Worm (Caenorhabditis elegans): ENCODE measurements around the gene ani-2.

The ani-2 gene

DNA sequence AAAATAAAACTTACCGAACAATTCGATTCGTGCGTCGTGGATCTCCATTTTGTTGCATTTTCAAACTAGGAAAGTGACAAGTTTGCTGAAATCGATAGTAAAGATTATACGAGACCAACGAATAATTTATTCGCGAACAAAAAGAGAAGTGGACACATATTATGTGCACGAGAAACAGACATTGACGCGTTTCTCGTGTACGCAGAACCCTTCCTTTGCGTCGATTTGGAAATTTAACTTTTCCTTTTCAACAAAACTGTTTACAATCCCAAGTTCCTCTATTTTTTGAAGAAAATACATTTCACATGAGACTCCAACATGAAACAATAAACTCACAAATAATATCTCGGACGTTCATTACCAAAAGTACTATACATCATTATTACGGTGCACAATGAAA lies 4.3 kb downstream of the ani-2 start, which contains the start of gene K10B2.4:
Gene K10B2.4 (minus strand): TSS at position 138 of the 400 bp plus-strand sequence.
- TF ChIP-seq fos-1 (tag; optimal IDR thresholded peaks at IDR 0.05) (no peak), lin-39 (tag; optimal IDR thresholded peaks at IDR 0.05) (peak; percentile 45), nhr-25 (tag; optimal IDR thresholded peaks at IDR 0.05) (peak; percentile 67), skn-1 (tag; optimal IDR thresholded peaks at IDR 0.05) (no peak), egl-27 (tag; optimal IDR thresholded peaks at IDR 0.05) (no peak), eor-1 (tag; optimal IDR thresholded peaks at IDR 0.05) (no peak), pha-4 (tag; optimal IDR thresholded peaks at IDR 0.05) (peak; percentile 85), nhr-77 (tag; optimal IDR thresholded peaks at IDR 0.05) (no peak), ama-1 (optimal IDR thresholded peaks at IDR 0.05) (peak; percentile 13), unc-39 (tag; optimal IDR thresholded peaks at IDR 0.05) (no peak), lin-15B (tag; optimal IDR thresholded peaks at IDR 0.05) (peak; percentile 76), jun-1 (tag; optimal IDR thresholded peaks at IDR 0.05) (no peak), tbx-2 (tag; optimal IDR thresholded peaks at IDR 0.05) (no peak), nhr-237 (tag; optimal IDR thresholded peaks at IDR 0.05) (no peak), sea-2 (GFP tag; optimal IDR thresholded peaks at IDR 0.05) (no peak), nhr-23 (tag; optimal IDR thresholded peaks at IDR 0.05) (peak; percentile 71), hmg-11 (tag; optimal IDR thresholded peaks at IDR 0.05) (peak; percentile 56), mdl-1 (tag; optimal IDR thresholded peaks at IDR 0.05) (no peak), snpc-4 (tag; optimal IDR thresholded peaks at IDR 0.05) (peak; percentile 78), ZK546.5 (tag; optimal IDR thresholded peaks at IDR 0.05) (no peak), ztf-4 (tag; optimal IDR thresholded peaks at IDR 0.05) (no peak), lsy-12 (tag; optimal IDR thresholded peaks at IDR 0.05) (peak; percentile 43), mml-1 (tag; optimal IDR thresholded peaks at IDR 0.05) (no peak), elt-2 (tag; optimal IDR thresholded peaks at IDR 0.05) (peak; percentile 40), elt-3 (tag; optimal IDR thresholded peaks at IDR 0.05) (no peak), elt-1 (tag; optimal IDR thresholded peaks at IDR 0.05) (no peak), pqm-1 (tag; optimal IDR thresholded peaks at IDR 0.05) (no peak), nhr-76 (tag; optimal IDR thresholded peaks at IDR 0.05) (no peak), fkh-10 (GFP tag; optimal IDR thresholded peaks at IDR 0.05) (no peak), unc-62 (GFP tag; optimal IDR thresholded peaks at IDR 0.05) (no peak), nhr-28 (tag; optimal IDR thresholded peaks at IDR 0.05) (no peak), nfya-1 (tag; optimal IDR thresholded peaks at IDR 0.05; ENCODE audit: insufficient read depth) (peak; percentile 73), daf-12 (tag; optimal IDR thresholded peaks at IDR 0.05) (no peak), fkh-2 (tag; optimal IDR thresholded peaks at IDR 0.05) (no peak), ceh-28 (tag; optimal IDR thresholded peaks at IDR 0.05) (peak; percentile 21)

- TF ChIP-seq snpc-4 (tag; optimal IDR thresholded peaks at IDR 0.05) = no peak
- no peak for TF ChIP-seq pha-4 (tag; optimal IDR thresholded peaks at IDR 0.05)
- no peak for TF ChIP-seq mml-1 (tag; optimal IDR thresholded peaks at IDR 0.05)
- no peak for TF ChIP-seq nhr-77 (tag; optimal IDR thresholded peaks at IDR 0.05)
- no peak for TF ChIP-seq ztf-11 (tag; optimal IDR thresholded peaks at IDR 0.05)
- TF ChIP-seq unc-62 (GFP tag; optimal IDR thresholded peaks at IDR 0.05) = no peak
- TF ChIP-seq jun-1 (tag; optimal IDR thresholded peaks at IDR 0.05) = no peak
These were observed 6.3 kb downstream of the ani-2 start, which contains the start of gene C32D5.12 for ce11 chrII:6358905-6359304. C32D5.12 (minus strand) TSS chrII:6359005.

DNA sequence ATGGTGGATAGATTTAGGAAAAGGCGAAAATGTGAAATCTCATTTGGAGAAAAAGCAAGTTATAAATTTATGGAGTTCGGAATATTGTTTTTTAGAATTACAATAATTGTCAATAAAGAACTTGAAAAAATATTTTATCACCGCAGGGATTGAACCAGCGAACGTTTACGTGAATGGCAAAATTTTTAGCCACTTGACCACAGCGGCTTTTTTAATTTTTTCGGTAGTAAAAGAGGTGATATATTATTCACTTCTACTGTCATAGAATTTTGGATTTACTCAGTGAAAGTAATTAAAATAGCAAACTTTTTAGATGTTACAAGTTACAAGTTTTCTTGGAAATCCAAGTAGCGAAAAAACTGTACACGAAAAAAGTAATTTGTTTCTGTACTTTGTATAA lies 6.9 kb downstream of the ani-2 start:
- TF ChIP-seq fkh-10 (GFP tag; optimal IDR thresholded peaks at IDR 0.05) = no peak
- TF ChIP-seq hmg-11 (tag; optimal IDR thresholded peaks at IDR 0.05) = no peak
- TF ChIP-seq pha-4 (tag; optimal IDR thresholded peaks at IDR 0.05) = no peak
- TF ChIP-seq ceh-28 (tag; optimal IDR thresholded peaks at IDR 0.05) = no peak
- TF ChIP-seq unc-62 (GFP tag; optimal IDR thresholded peaks at IDR 0.05) = no peak
- TF ChIP-seq eor-1 (tag; optimal IDR thresholded peaks at IDR 0.05) = no peak
- no peak for TF ChIP-seq tbx-2 (tag; optimal IDR thresholded peaks at IDR 0.05)

All from whole organism, L3 larva.